Worm (Caenorhabditis elegans) whole organism, L4/young adult: ENCODE data around the gene alh-11.

ENCODE experiments used
- W03F9.2 ChIP-seq: fragments of 150-350 bp; optimal IDR thresholded peaks from 2 replicates; lab custom pipeline; 2014; ENCODE audit warnings: missing biosample characterization, missing genetic modification characterization
- dao-5 ChIP-seq: sonication (generic microtip); optimal IDR thresholded peaks from 2 replicates; lab custom pipeline; 2016; ENCODE audit warnings: missing genotype, missing genetic modification characterization, moderate library complexity, missing compliant biosample characterization
- him-1 ChIP-seq: sonication (generic microtip); optimal IDR thresholded peaks from 2 replicates; lab custom pipeline; 2016; ENCODE audit warnings: missing genotype, missing genetic modification reagents, missing genetic modification characterization, missing compliant biosample characterization

DNA sequence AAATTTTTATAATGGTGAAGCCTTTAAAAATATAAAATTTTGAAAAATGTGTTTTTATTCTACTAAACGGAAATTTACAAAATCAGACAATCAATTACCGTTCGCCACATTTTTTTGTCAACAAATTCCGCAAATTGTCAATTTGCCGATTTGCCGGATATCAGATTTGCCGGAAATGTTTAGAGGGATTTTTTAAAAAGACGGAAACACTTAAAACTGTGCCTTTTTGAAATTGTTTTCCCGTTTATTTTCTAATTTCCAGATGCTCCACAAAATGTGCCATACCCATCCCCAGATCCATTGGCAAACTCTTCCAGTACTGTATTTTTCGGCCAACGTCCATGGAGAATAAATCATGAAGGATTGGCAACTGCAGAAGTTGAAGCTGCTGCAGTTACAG is 18.8 kb upstream of the alh-11 start:
- TF ChIP-seq him-1 (tag; lab: Kevin White, UChicago) (no peak), W03F9.2 (tag; lab: Kevin White, UChicago) (no peak), dao-5 (no peak)
